Worm (Caenorhabditis elegans) whole organism, mixed stage, embryonic: ENCODE data around the gene rab-35.

ENCODE experiments used
- bed-3 ChIP-seq: fragments of 200-800 bp; sonication (Bioruptor generic); optimal IDR thresholded peaks from 3 replicates; lab custom pipeline; 2018; ENCODE audit warnings: mild to moderate bottlenecking, missing genetic modification characterization, moderate library complexity, missing compliant biosample characterization
- blmp-1 ChIP-seq: fragments of 150-350 bp; optimal IDR thresholded peaks from 2 replicates; lab custom pipeline; 2014; ENCODE audit warnings: missing biosample characterization, missing genetic modification characterization
- ceh-39 ChIP-seq: fragments of 150-350 bp; optimal IDR thresholded peaks from 2 replicates; lab custom pipeline; 2014; ENCODE audit warnings: missing biosample characterization, missing genetic modification characterization
- ceh-43 ChIP-seq: fragments of 200-800 bp; sonication (Bioruptor generic); optimal IDR thresholded peaks from 2 replicates; lab custom pipeline; 2018; ENCODE audit warnings: mild to moderate bottlenecking, missing genetic modification characterization, moderate library complexity, missing compliant biosample characterization
- ces-1 ChIP-seq: fragments of 150-350 bp; optimal IDR thresholded peaks from 2 replicates; lab custom pipeline; 2014; ENCODE audit warnings: missing biosample characterization, missing genetic modification reagents, missing genetic modification characterization
- cnd-1 ChIP-seq: fragments of 200-800 bp; sonication (Bioruptor generic); optimal IDR thresholded peaks from 2 replicates; lab custom pipeline; 2018; ENCODE audit warnings: mild to moderate bottlenecking, missing genetic modification characterization, missing compliant biosample characterization
- drap-1 ChIP-seq: fragments of 200-800 bp; sonication (Bioruptor generic); optimal IDR thresholded peaks from 3 replicates; lab custom pipeline; 2018; ENCODE audit warnings: mild to moderate bottlenecking, missing genetic modification characterization, missing compliant biosample characterization
- elt-3 ChIP-seq: fragments of 150-350 bp; optimal IDR thresholded peaks from 2 replicates; lab custom pipeline; 2014; ENCODE audit warnings: missing biosample characterization, missing genetic modification characterization
- flh-1 ChIP-seq: fragments of 200-800 bp; sonication (Bioruptor generic); optimal IDR thresholded peaks from 2 replicates; lab custom pipeline; 2018; ENCODE audit warnings: mild to moderate bottlenecking, missing genetic modification characterization, moderate library complexity, missing compliant biosample characterization
- ham-2 ChIP-seq: fragments of 200-800 bp; sonication (Bioruptor generic); optimal IDR thresholded peaks from 2 replicates; lab custom pipeline; 2018; ENCODE audit warnings: mild to moderate bottlenecking, missing genetic modification characterization, missing compliant biosample characterization
- hlh-1 ChIP-seq: fragments of 150-350 bp; optimal IDR thresholded peaks from 2 replicates; lab custom pipeline; 2014; ENCODE audit warnings: missing biosample characterization, missing genetic modification reagents, missing genetic modification characterization
- lin-13 ChIP-seq: fragments of 150-350 bp; optimal IDR thresholded peaks from 2 replicates; lab custom pipeline; 2014; ENCODE audit warnings: missing biosample characterization, missing genetic modification characterization
- lin-32 ChIP-seq: fragments of 200-800 bp; sonication (Bioruptor generic); optimal IDR thresholded peaks from 2 replicates; lab custom pipeline; 2018; ENCODE audit warnings: mild to moderate bottlenecking, missing genetic modification characterization, missing compliant biosample characterization
- lsy-2 ChIP-seq: fragments of 150-350 bp; optimal IDR thresholded peaks from 2 replicates; lab custom pipeline; 2014; ENCODE audit warnings: missing biosample characterization, missing genetic modification characterization
- mab-5 ChIP-seq: fragments of 150-350 bp; optimal IDR thresholded peaks from 2 replicates; lab custom pipeline; 2014; ENCODE audit warnings: missing biosample characterization, missing genetic modification characterization
- mep-1 ChIP-seq: fragments of 150-350 bp; optimal IDR thresholded peaks from 2 replicates; lab custom pipeline; 2017; ENCODE audit warnings: missing biosample characterization, missing genetic modification reagents, missing genetic modification characterization, inconsistent platforms
- mls-2 ChIP-seq: sonication (generic microtip); optimal IDR thresholded peaks from 2 replicates; lab custom pipeline; 2016; ENCODE audit warnings: mild to moderate bottlenecking, missing genetic modification characterization, moderate library complexity, missing compliant biosample characterization
- nhr-12 ChIP-seq: fragments of 150-350 bp; optimal IDR thresholded peaks from 2 replicates; lab custom pipeline; 2014; ENCODE audit warnings: missing biosample characterization, missing genetic modification characterization
- nhr-2 ChIP-seq: fragments of 150-350 bp; optimal IDR thresholded peaks from 2 replicates; lab custom pipeline; 2014; ENCODE audit warnings: missing biosample characterization, missing genetic modification characterization
- nhr-237 ChIP-seq: fragments of 150-350 bp; optimal IDR thresholded peaks from 2 replicates; lab custom pipeline; 2014; ENCODE audit warnings: missing biosample characterization, missing genetic modification characterization
- nhr-28 ChIP-seq: fragments of 150-350 bp; optimal IDR thresholded peaks from 2 replicates; lab custom pipeline; 2014; ENCODE audit warnings: missing biosample characterization, missing genetic modification characterization
- nhr-76 ChIP-seq: sonication (generic microtip); optimal IDR thresholded peaks from 2 replicates; lab custom pipeline; 2017; ENCODE audit warnings: missing biosample characterization, missing genetic modification characterization
- pha-4 ChIP-seq: fragments of 150-350 bp; optimal IDR thresholded peaks from 2 replicates; lab custom pipeline; 2018; ENCODE audit warnings: missing biosample characterization, missing genetic modification reagents, missing genetic modification characterization
- sem-2 ChIP-seq: fragments of 200-800 bp; sonication (Bioruptor generic); optimal IDR thresholded peaks from 2 replicates; lab custom pipeline; 2018; ENCODE audit warnings: mild to moderate bottlenecking, missing genetic modification characterization, missing compliant biosample characterization
- snpc-4 ChIP-seq: fragments of 150-350 bp; optimal IDR thresholded peaks from 2 replicates; lab custom pipeline; 2014; ENCODE audit warnings: missing biosample characterization, missing genetic modification characterization
- sptf-1 ChIP-seq: sonication (generic microtip); optimal IDR thresholded peaks from 2 replicates; lab custom pipeline; 2017; ENCODE audit warnings: mild to moderate bottlenecking, missing genetic modification characterization, moderate library complexity, missing compliant biosample characterization
- tbx-8 ChIP-seq: fragments of 200-800 bp; sonication (Bioruptor generic); optimal IDR thresholded peaks from 2 replicates; lab custom pipeline; 2018; ENCODE audit warnings: mild to moderate bottlenecking, missing genetic modification characterization, moderate library complexity, missing compliant biosample characterization
- unc-62 ChIP-seq: fragments of 150-350 bp; optimal IDR thresholded peaks from 2 replicates; lab custom pipeline; 2014; ENCODE audit warnings: missing biosample characterization, missing genetic modification reagents, missing genetic modification characterization
- zip-8 ChIP-seq: fragments of 150-350 bp; optimal IDR thresholded peaks from 2 replicates; lab custom pipeline; 2014; ENCODE audit warnings: missing biosample characterization, missing genetic modification characterization
- ztf-11 ChIP-seq: fragments of 150-350 bp; optimal IDR thresholded peaks from 2 replicates; lab custom pipeline; 2014; ENCODE audit warnings: missing biosample characterization, missing genetic modification characterization

The rab-35 gene

DNA sequence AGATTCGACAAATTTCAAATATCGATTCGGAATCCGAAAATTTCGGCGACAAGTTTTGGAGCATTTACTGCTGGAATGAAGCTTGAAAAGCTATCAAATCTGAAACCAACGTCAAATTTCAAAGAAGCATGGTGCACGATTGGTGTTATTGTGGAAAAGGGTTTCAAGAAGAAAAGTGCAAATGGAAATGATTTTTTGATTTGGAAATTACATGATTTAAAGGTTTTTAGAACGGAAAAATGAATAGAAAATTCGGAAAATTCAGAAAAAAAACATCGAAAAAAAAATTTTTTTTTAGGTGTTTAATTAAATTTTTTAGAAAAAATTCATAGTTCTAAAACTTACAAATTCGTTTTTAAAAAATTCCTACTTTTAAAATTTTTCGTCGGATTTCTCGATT, 6.8 kb upstream of the rab-35 start, which contains the start of gene teg-1:
TSS of gene teg-1 (minus strand) at position 101 of the 400 bp plus-strand sequence.
- TF ChIP-seq blmp-1 (tag; lab: Kevin White, UChicago) (no peak), nhr-76 (tag; lab: Kevin White, UChicago) (no peak), snpc-4 (tag; lab: Kevin White, UChicago) (no peak), nhr-237 (no peak), nhr-28 (tag; lab: Kevin White, UChicago) (no peak), lsy-2 (no peak), flh-1 (GFP tag; lab: Kevin White, UChicago) (no peak), ham-2 (GFP tag; lab: Kevin White, UChicago) (no peak), zip-8 (tag; lab: Kevin White, UChicago) (no peak), lin-13 (tag; lab: Kevin White, UChicago) (no peak), tbx-8 (GFP tag; lab: Kevin White, UChicago) (no peak), ces-1 (GFP tag; lab: Kevin White, UChicago) (no peak), elt-3 (tag; lab: Kevin White, UChicago) (no peak)

DNA sequence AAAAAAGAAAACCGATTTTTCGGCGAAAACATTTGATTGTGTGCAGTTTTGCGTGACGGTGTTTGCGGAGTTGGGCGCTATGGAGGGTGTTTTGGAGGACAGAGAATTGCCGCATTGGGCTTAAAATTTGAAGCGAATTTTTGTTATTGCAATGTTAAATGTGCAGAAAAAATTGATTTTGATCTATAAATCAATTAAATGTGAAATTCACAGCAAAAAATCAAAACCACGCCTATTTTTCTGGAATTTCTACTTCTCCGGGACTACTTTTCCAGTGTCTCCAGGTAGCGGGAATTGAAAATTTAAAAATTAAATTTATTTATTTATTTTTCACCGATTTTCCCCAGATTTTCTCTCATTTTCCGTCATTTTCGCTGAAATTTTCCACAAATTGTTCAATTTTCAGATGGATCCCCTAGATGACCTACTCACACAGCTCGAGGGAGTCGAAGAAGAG, 5.8 kb upstream of the rab-35 start, which contains the start of gene mcm-10:
TSS of gene mcm-10 (plus strand) at position 407 of the 457 bp plus-strand sequence.
- TF ChIP-seq cnd-1 (tag; lab: Kevin White, UChicago) (peak; percentile 33), ces-1 (GFP tag; lab: Kevin White, UChicago) (peak; percentile 92), bed-3 (peak; percentile 35), sptf-1 (peak; percentile 72), lin-32 (peak; percentile 51), sem-2 (GFP tag; lab: Kevin White, UChicago) (peak; percentile 17), pha-4 (tag; lab: Kevin White, UChicago) (no peak), blmp-1 (tag; lab: Kevin White, UChicago) (no peak), mep-1 (tag; lab: Kevin White, UChicago) (peak; percentile 16), nhr-237 (peak; percentile 84), mls-2 (tag; lab: Kevin White, UChicago) (peak; percentile 77), snpc-4 (tag; lab: Kevin White, UChicago) (no peak), ceh-43 (peak; percentile 43), drap-1 (peak; percentile 59), nhr-76 (tag; lab: Kevin White, UChicago) (no peak), hlh-1 (tag; lab: Kevin White, UChicago) (no peak), flh-1 (GFP tag; lab: Kevin White, UChicago) (no peak), zip-8 (tag; lab: Kevin White, UChicago) (no peak), nhr-12 (tag; lab: Kevin White, UChicago) (no peak), ham-2 (GFP tag; lab: Kevin White, UChicago) (peak; percentile 47), lin-13 (tag; lab: Kevin White, UChicago) (no peak), ceh-39 (tag; lab: Kevin White, UChicago) (peak; percentile 57), lsy-2 (peak; percentile 48)

DNA sequence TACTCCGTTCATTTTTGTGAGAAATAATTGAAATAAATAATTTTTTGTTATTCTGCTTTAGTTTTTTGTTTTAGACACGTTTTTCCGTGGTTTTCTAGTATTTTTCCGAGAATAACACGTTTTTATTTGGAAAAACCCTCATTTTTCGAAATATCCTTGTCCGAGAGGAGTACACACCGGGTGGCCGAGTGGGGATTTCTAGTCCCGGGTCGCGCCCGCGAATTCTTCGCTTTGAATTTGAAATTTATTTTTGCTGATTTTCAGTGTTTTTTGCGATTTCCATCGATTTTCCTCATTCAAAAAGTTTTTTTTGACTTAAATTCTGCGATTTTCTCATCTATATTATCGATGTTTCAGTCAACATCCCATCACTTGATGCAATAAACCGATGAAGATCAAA, 20.8 kb downstream of the rab-35 start, which contains the start of the genes gly-9, mib-1 and smc-3:
TSS of gene gly-9 (minus strand) at position 27 of the 400 bp plus-strand sequence.
TSS of gene mib-1 (minus strand) at position 123 of the 400 bp plus-strand sequence.
TSS of gene smc-3 (plus strand) at position 351 of the 400 bp plus-strand sequence.
- TF ChIP-seq lin-32 (no peak), lsy-2 (peak; percentile 6), flh-1 (GFP tag; lab: Kevin White, UChicago) (no peak), unc-62 (GFP tag; lab: Kevin White, UChicago) (no peak), ham-2 (GFP tag; lab: Kevin White, UChicago) (no peak), pha-4 (tag; lab: Kevin White, UChicago) (no peak), ces-1 (GFP tag; lab: Kevin White, UChicago) (peak; percentile 5), mls-2 (tag; lab: Kevin White, UChicago) (no peak), mab-5 (tag; lab: Kevin White, UChicago) (no peak), ztf-11 (no peak), lin-13 (tag; lab: Kevin White, UChicago) (peak; percentile 18), nhr-237 (peak; percentile 24)

DNA sequence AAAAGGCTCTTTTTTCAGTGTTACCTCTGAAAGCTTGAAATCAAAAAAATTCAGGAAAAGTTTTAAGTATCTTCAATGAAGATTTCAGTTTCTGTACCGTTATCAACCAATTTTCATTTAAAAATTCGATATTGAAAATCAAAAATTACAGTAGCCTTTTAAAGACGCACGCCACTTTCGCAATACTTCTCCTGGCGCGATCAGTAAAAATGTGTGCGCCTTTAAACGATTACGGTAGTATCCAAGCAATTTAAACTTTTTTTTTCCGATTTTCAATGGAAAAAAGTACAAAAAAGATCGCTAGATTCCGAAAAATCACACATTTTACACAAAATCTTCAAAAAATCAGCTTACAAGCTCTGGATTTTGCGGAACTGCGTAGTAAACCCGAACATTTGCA, 21.5 kb downstream of the rab-35 start:
- TF ChIP-seq lsy-2: no peak
- TF ChIP-seq blmp-1 (tag; lab: Kevin White, UChicago): no peak
- no peak for TF ChIP-seq ham-2 (GFP tag; lab: Kevin White, UChicago)
- TF ChIP-seq zip-8 (tag; lab: Kevin White, UChicago): no peak
- no peak for TF ChIP-seq cnd-1 (tag; lab: Kevin White, UChicago)
- no peak for TF ChIP-seq mep-1 (tag; lab: Kevin White, UChicago)
- no peak for TF ChIP-seq nhr-76 (tag; lab: Kevin White, UChicago)
- no peak for TF ChIP-seq lin-32
- no peak for TF ChIP-seq sem-2 (GFP tag; lab: Kevin White, UChicago)
- TF ChIP-seq nhr-12 (tag; lab: Kevin White, UChicago): no peak
- TF ChIP-seq nhr-2 (tag; lab: Kevin White, UChicago): no peak
- TF ChIP-seq hlh-1 (tag; lab: Kevin White, UChicago): no peak
- TF ChIP-seq drap-1: no peak
